Worm (Caenorhabditis elegans): ENCODE measurements around the gene cki-2.

The cki-2 gene

DNA sequence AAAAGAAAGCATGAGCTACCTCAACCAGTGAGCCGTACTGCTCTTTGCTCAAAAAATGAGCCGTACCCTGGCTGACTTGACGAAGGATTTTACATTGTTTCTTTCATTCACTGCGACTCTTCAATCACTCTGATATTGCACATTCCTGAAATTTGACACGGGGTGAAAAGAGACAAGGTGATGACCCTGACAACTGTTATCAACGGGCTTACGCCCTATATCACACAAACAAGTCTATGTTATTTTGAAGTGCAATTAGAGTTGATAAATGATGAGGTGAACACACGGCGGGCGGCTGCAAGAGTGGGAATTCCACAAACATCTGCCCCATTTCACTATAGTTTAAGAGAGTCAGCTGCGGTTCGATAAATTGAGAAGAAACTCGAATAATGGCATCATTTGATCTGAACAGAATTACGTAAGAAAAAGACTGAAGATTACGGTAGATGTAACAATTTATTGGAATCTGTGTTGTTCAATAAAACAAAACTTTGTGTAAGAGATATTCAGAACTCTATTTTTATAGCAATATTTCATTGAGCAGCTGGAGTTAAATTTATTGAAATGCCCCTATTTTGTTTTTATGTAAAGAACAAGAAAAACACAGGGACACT is 20.4 kb downstream of the cki-2 start (continued):
- peak; percentile 64 for TF ChIP-seq hlh-11 (tag; optimal IDR thresholded peaks at IDR 0.05)
- TF ChIP-seq ceh-32 (tag; optimal IDR thresholded peaks at IDR 0.05; ENCODE audit: poor library complexity), result no peak
- TF ChIP-seq nhr-41 (GFP tag; IDR thresholded peaks at IDR 0.05), result no peak
- no peak for TF ChIP-seq duxl-1 (tag; optimal IDR thresholded peaks at IDR 0.05; ENCODE audit: poor library complexity)
- no peak for TF ChIP-seq lin-15B (tag; optimal IDR thresholded peaks at IDR 0.05)
- no peak for TF ChIP-seq lin-38 (GFP tag; IDR thresholded peaks at IDR 0.05)
- no peak for TF ChIP-seq F44E2.7 (GFP tag; IDR thresholded peaks at IDR 0.05)
- 0 out of 2 replicates have a peak, but pooled peaks have one; percentile 61 for TF ChIP-seq ceh-20 (GFP tag; IDR thresholded peaks at IDR 0.05)
- TF ChIP-seq lir-3 (tag; optimal IDR thresholded peaks at IDR 0.05), result no peak
- TF ChIP-seq aha-1 (tag), result peak; percentile 95

ce11 chrII:7838661-7839060 is 22.4 kb downstream of the cki-2 start:
- TF ChIP-seq mes-2 (tag; optimal IDR thresholded peaks at IDR 0.05; ENCODE audit: poor library complexity, severe bottlenecking), result no peak
- peak; percentile 79 for TF ChIP-seq hmg-1.1 (GFP tag; IDR thresholded peaks at IDR 0.05)
- TF ChIP-seq ceh-20 (GFP tag; IDR thresholded peaks at IDR 0.05), result peak; percentile 55; the same call in 1 of the 2 replicates
- TF ChIP-seq F44E2.7 (GFP tag; IDR thresholded peaks at IDR 0.05), result no peak
- TF ChIP-seq pqm-1 (tag; optimal IDR thresholded peaks at IDR 0.05), result no peak
- no peak for TF ChIP-seq R02D3.7 (tag; optimal IDR thresholded peaks at IDR 0.05)
- TF ChIP-seq ZK546.5 (tag; optimal IDR thresholded peaks at IDR 0.05), result no peak
- peak; percentile 32 for TF ChIP-seq rbr-2 (tag; optimal IDR thresholded peaks at IDR 0.05)
- TF ChIP-seq daf-16 (GFP tag; optimal IDR thresholded peaks at IDR 0.05), result peak in 1 of 2 experiments; percentile 56
- TF ChIP-seq daf-16 (tag; optimal IDR thresholded peaks at IDR 0.05), result no peak
- TF ChIP-seq attf-4 (tag; optimal IDR thresholded peaks at IDR 0.05), result no peak
- no peak for TF ChIP-seq tra-1 (GFP tag; IDR thresholded peaks at IDR 0.05)
- TF ChIP-seq Y105C5A.15 (GFP tag; IDR thresholded peaks at IDR 0.05), result no peak
- peak in 1 of 2 experiments; percentile 28 for TF ChIP-seq mdl-1 (tag; optimal IDR thresholded peaks at IDR 0.05)
- no peak for TF ChIP-seq hlh-30 (tag; optimal IDR thresholded peaks at IDR 0.05; ENCODE audit: insufficient read depth)
- TF ChIP-seq T20F7.1 (GFP tag; optimal IDR thresholded peaks at IDR 0.05), result no peak
- no peak for TF ChIP-seq dmd-9 (GFP tag; IDR thresholded peaks at IDR 0.05)
- TF ChIP-seq lsy-2 (tag; optimal IDR thresholded peaks at IDR 0.05), result peak in 1 of 2 experiments; percentile 45
- TF ChIP-seq mep-1 (tag; optimal IDR thresholded peaks at IDR 0.05), result peak; percentile 10

- TF ChIP-seq lin-38 (GFP tag; IDR thresholded peaks at IDR 0.05) (no peak), lin-1 (GFP tag; IDR thresholded peaks at IDR 0.05) (no peak), sdz-12 (GFP tag; optimal IDR thresholded peaks at IDR 0.05) (no peak), lin-29 (GFP tag; IDR thresholded peaks at IDR 0.05) (no peak), ceh-28 (tag; optimal IDR thresholded peaks at IDR 0.05) (no peak), hif-1 (tag; optimal IDR thresholded peaks at IDR 0.05) (no peak), mxl-3 (GFP tag; optimal IDR thresholded peaks at IDR 0.05) (no peak), ceh-20 (GFP tag; IDR thresholded peaks at IDR 0.05) (no peak), D1046.2 (GFP tag; IDR thresholded peaks at IDR 0.05) (no peak), fos-1 (tag; optimal IDR thresholded peaks at IDR 0.05) (no peak), cey-2 (tag; optimal IDR thresholded peaks at IDR 0.05; ENCODE audit: borderline replicate concordance, insufficient read depth) (no peak), aha-1 (tag) (no peak), nhr-111 (GFP tag; optimal IDR thresholded peaks at IDR 0.05) (no peak), arid-1 (GFP tag; conservative IDR thresholded peaks at IDR 0.05) (no peak), mxl-2 (GFP tag; conservative IDR thresholded peaks at IDR 0.05) (no peak), Y5F2A.4 (GFP tag; optimal IDR thresholded peaks at IDR 0.05) (no peak), spr-3 (GFP tag; optimal IDR thresholded peaks at IDR 0.05) (no peak), R02D3.7 (tag; optimal IDR thresholded peaks at IDR 0.05) (no peak), F10B5.3 (tag; optimal IDR thresholded peaks at IDR 0.05) (no peak), F44E2.7 (GFP tag; IDR thresholded peaks at IDR 0.05) (no peak)
These were observed 23.4 kb downstream of the cki-2 start for ce11 chrII:7839703-7840102.
